Fruit fly (Drosophila melanogaster): ENCODE measurements around the gene Elp1.

Gene Elp1

DNA sequence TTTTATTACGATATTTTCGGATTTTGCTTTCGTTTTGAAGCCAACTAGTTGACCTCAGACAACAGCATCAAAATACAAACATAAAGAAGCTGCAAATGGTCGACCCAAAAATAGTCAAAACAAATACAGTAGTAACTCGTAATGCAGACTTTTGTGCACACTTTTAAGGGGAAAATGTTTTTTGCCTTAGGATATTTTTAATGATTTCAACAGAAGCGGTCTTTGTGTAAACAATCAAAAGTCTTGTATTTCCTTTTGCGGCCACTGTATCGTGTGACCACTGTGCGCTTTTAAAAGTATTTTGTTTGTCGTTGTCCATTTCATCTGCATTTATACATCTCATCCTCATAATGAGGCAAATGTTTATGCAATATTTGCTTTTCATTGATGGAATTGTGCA, 1.3 kb upstream of the Elp1 start (continued):
- TF ChIP-seq fd102C (GFP tag; optimal IDR thresholded peaks at IDR 0.05) = peak; percentile 54
- TF ChIP-seq Nf-YC (tag; optimal IDR thresholded peaks at IDR 0.05) = peak; percentile 88
- TF ChIP-seq Six4 (GFP tag; optimal IDR thresholded peaks at IDR 0.05) = peak; percentile 92
- peak; percentile 92 for TF ChIP-seq CG15514 (GFP tag; optimal IDR thresholded peaks at IDR 0.05)
- TF ChIP-seq crol (GFP tag; IDR thresholded peaks at IDR 0.05) = peak; percentile 67
- TF ChIP-seq D19A (tag; optimal IDR thresholded peaks at IDR 0.05) = peak; percentile 83
- TF ChIP-seq slbo (GFP tag; IDR thresholded peaks at IDR 0.05) = peak; percentile 99
- peak; percentile 69 for TF ChIP-seq Jarid2 (GFP tag; optimal IDR thresholded peaks at IDR 0.05)
- peak; percentile 94 for TF ChIP-seq Fer1 (GFP tag; optimal IDR thresholded peaks at IDR 0.05)
- peak; percentile 96 for TF ChIP-seq CG13424 (tag; optimal IDR thresholded peaks at IDR 0.05)
- peak; percentile 97 for TF ChIP-seq CG2678 (tag; optimal IDR thresholded peaks at IDR 0.05)
- no peak for TF ChIP-seq lov (optimal IDR thresholded peaks at IDR 0.05)
- TF ChIP-seq lov (GFP tag; IDR thresholded peaks at IDR 0.05) = peak; percentile 92; the same call in 2 of the 3 replicates
- no peak for TF ChIP-seq kni (GFP tag; optimal IDR thresholded peaks at IDR 0.05)
- TF ChIP-seq CG13123 (GFP tag; optimal IDR thresholded peaks at IDR 0.05) = peak; percentile 91
- peak; percentile 94 for TF ChIP-seq slp2 (GFP tag; optimal IDR thresholded peaks at IDR 0.05)
- peak; percentile 93 for TF ChIP-seq CG17385 (GFP tag; optimal IDR thresholded peaks at IDR 0.05)
- TF ChIP-seq CG14667 (GFP tag; IDR thresholded peaks at IDR 0.05) = peak; percentile 96
- 0 out of 3 replicates have a peak, but pooled peaks have one; percentile 16 for TF ChIP-seq CG34224 (GFP tag; IDR thresholded peaks at IDR 0.05; ENCODE audit: partially characterized antibody)
- TF ChIP-seq HLHmδ (GFP tag; optimal IDR thresholded peaks at IDR 0.05) = no peak
- peak; percentile 88 for TF ChIP-seq en (GFP tag; optimal IDR thresholded peaks at IDR 0.05)
- peak; percentile 97 for TF ChIP-seq esg (GFP tag; conservative IDR thresholded peaks at IDR 0.05)
- TF ChIP-seq Atf3 (GFP tag; optimal IDR thresholded peaks at IDR 0.05) = peak; percentile 89
- TF ChIP-seq Drgx (GFP tag; IDR thresholded peaks at IDR 0.05) = peak; percentile 89
- peak; percentile 96 for TF ChIP-seq Atf-2 (GFP tag; optimal IDR thresholded peaks at IDR 0.05)
- peak; percentile 96 for TF ChIP-seq gcm2 (GFP tag; optimal IDR thresholded peaks at IDR 0.05)
- TF ChIP-seq Ssrp (tag; optimal IDR thresholded peaks at IDR 0.05) = peak; percentile 89
- peak; percentile 96 for TF ChIP-seq CG5245 (GFP tag; optimal IDR thresholded peaks at IDR 0.05)
- peak; percentile 90 for TF ChIP-seq Hmx (GFP tag; optimal IDR thresholded peaks at IDR 0.05)
- peak; percentile 95 to 98 for TF ChIP-seq Pdp1 (GFP tag; optimal IDR thresholded peaks at IDR 0.05)
- TF ChIP-seq grau (tag; optimal IDR thresholded peaks at IDR 0.05) = peak; percentile 99
- TF ChIP-seq dimm (GFP tag; IDR thresholded peaks at IDR 0.05) = peak; percentile 93
- TF ChIP-seq ac (GFP tag; optimal IDR thresholded peaks at IDR 0.05) = peak; percentile 14
- peak; percentile 97 for TF ChIP-seq Oaz (GFP tag; IDR thresholded peaks at IDR 0.05)
- peak; percentile 97 for TF ChIP-seq zfh1 (GFP tag; IDR thresholded peaks at IDR 0.05)
- peak; percentile 97 for TF ChIP-seq az2 (GFP tag; optimal IDR thresholded peaks at IDR 0.05)
- TF ChIP-seq Elba2 (GFP tag; optimal IDR thresholded peaks at IDR 0.05) = peak; percentile 31
- no peak for TF ChIP-seq Tbp (GFP tag; optimal IDR thresholded peaks at IDR 0.05)
- peak; percentile 98 for TF ChIP-seq Aef1 (GFP tag; IDR thresholded peaks at IDR 0.05)
- TF ChIP-seq tap (tag; optimal IDR thresholded peaks at IDR 0.05) = peak; percentile 93
- TF ChIP-seq hkb (optimal IDR thresholded peaks at IDR 0.05) = no peak
- peak; percentile 97 for TF ChIP-seq hkb (GFP tag; IDR thresholded peaks at IDR 0.05)
- TF ChIP-seq Fer3 (tag; optimal IDR thresholded peaks at IDR 0.05) = peak; percentile 97
- TF ChIP-seq CG10147 (GFP tag; optimal IDR thresholded peaks at IDR 0.05) = peak; percentile 95
- peak; percentile 88 for TF ChIP-seq nau (GFP tag; optimal IDR thresholded peaks at IDR 0.05)
- TF ChIP-seq CG12071 (GFP tag; optimal IDR thresholded peaks at IDR 0.05) = peak; percentile 97
- peak; percentile 98 for TF ChIP-seq CG11456 (GFP tag; IDR thresholded peaks at IDR 0.05)
- peak; percentile 98 for TF ChIP-seq Gug (GFP tag; IDR thresholded peaks at IDR 0.05)
- peak; percentile 96 for TF ChIP-seq CG14050 (GFP tag; IDR thresholded peaks at IDR 0.05)
- TF ChIP-seq gro (GFP tag; optimal IDR thresholded peaks at IDR 0.05) = peak; percentile 99
- peak; percentile 89 for TF ChIP-seq CG10462 (GFP tag; optimal IDR thresholded peaks at IDR 0.05)
- peak; percentile 85 for TF ChIP-seq cato (GFP tag; optimal IDR thresholded peaks at IDR 0.05; ENCODE audit: borderline replicate concordance)
